Worm (Caenorhabditis elegans) whole organism, mixed stage, embryonic: Measurements from ENCODE around the gene K06H6.4.
A peak's percentile ranks its signal among the peaks of the same experiment; 100 is the strongest.

ENCODE experiments used
- bed-3 ChIP-seq: fragments of 200-800 bp; sonication (Bioruptor generic); optimal IDR thresholded peaks from 3 replicates; lab custom pipeline; 2018; ENCODE audit warnings: mild to moderate bottlenecking, missing genetic modification characterization, moderate library complexity, missing compliant biosample characterization
- ceh-39 ChIP-seq: fragments of 150-350 bp; optimal IDR thresholded peaks from 2 replicates; lab custom pipeline; 2014; ENCODE audit warnings: missing biosample characterization, missing genetic modification characterization
- ceh-43 ChIP-seq: fragments of 200-800 bp; sonication (Bioruptor generic); optimal IDR thresholded peaks from 2 replicates; lab custom pipeline; 2018; ENCODE audit warnings: mild to moderate bottlenecking, missing genetic modification characterization, moderate library complexity, missing compliant biosample characterization
- ceh-83 ChIP-seq: fragments of 200-800 bp; sonication (Bioruptor generic); optimal IDR thresholded peaks from 2 replicates; lab custom pipeline; 2018; ENCODE audit warnings: mild to moderate bottlenecking, missing genetic modification characterization, missing compliant biosample characterization
- ces-1 ChIP-seq: fragments of 150-350 bp; optimal IDR thresholded peaks from 2 replicates; lab custom pipeline; 2014; ENCODE audit warnings: missing biosample characterization, missing genetic modification reagents, missing genetic modification characterization
- cnd-1 ChIP-seq: fragments of 200-800 bp; sonication (Bioruptor generic); optimal IDR thresholded peaks from 2 replicates; lab custom pipeline; 2018; ENCODE audit warnings: mild to moderate bottlenecking, missing genetic modification characterization, missing compliant biosample characterization
- drap-1 ChIP-seq: fragments of 200-800 bp; sonication (Bioruptor generic); optimal IDR thresholded peaks from 3 replicates; lab custom pipeline; 2018; ENCODE audit warnings: mild to moderate bottlenecking, missing genetic modification characterization, missing compliant biosample characterization
- elt-1 ChIP-seq: sonication (generic microtip); optimal IDR thresholded peaks from 2 replicates; lab custom pipeline; 2017; ENCODE audit warnings: missing genetic modification characterization, mild to moderate bottlenecking, missing compliant biosample characterization, antibody characterized with exemption, moderate library complexity, borderline replicate concordance; ENCODE audit not compliant: insufficient read depth
- elt-3 ChIP-seq: fragments of 150-350 bp; optimal IDR thresholded peaks from 2 replicates; lab custom pipeline; 2014; ENCODE audit warnings: missing biosample characterization, missing genetic modification characterization
- flh-1 ChIP-seq: fragments of 200-800 bp; sonication (Bioruptor generic); optimal IDR thresholded peaks from 2 replicates; lab custom pipeline; 2018; ENCODE audit warnings: mild to moderate bottlenecking, missing genetic modification characterization, moderate library complexity, missing compliant biosample characterization
- ham-2 ChIP-seq: fragments of 200-800 bp; sonication (Bioruptor generic); optimal IDR thresholded peaks from 2 replicates; lab custom pipeline; 2018; ENCODE audit warnings: mild to moderate bottlenecking, missing genetic modification characterization, missing compliant biosample characterization
- hlh-1 ChIP-seq: fragments of 150-350 bp; optimal IDR thresholded peaks from 2 replicates; lab custom pipeline; 2014; ENCODE audit warnings: missing biosample characterization, missing genetic modification reagents, missing genetic modification characterization
- lin-13 ChIP-seq: fragments of 150-350 bp; optimal IDR thresholded peaks from 2 replicates; lab custom pipeline; 2014; ENCODE audit warnings: missing biosample characterization, missing genetic modification characterization
- lin-32 ChIP-seq: fragments of 200-800 bp; sonication (Bioruptor generic); optimal IDR thresholded peaks from 2 replicates; lab custom pipeline; 2018; ENCODE audit warnings: mild to moderate bottlenecking, missing genetic modification characterization, missing compliant biosample characterization
- lsy-2 ChIP-seq: fragments of 150-350 bp; optimal IDR thresholded peaks from 2 replicates; lab custom pipeline; 2014; ENCODE audit warnings: missing biosample characterization, missing genetic modification characterization
- mab-5 ChIP-seq: fragments of 150-350 bp; optimal IDR thresholded peaks from 2 replicates; lab custom pipeline; 2014; ENCODE audit warnings: missing biosample characterization, missing genetic modification characterization
- nhr-12 ChIP-seq: fragments of 150-350 bp; optimal IDR thresholded peaks from 2 replicates; lab custom pipeline; 2014; ENCODE audit warnings: missing biosample characterization, missing genetic modification characterization
- nhr-2 ChIP-seq: fragments of 150-350 bp; optimal IDR thresholded peaks from 2 replicates; lab custom pipeline; 2014; ENCODE audit warnings: missing biosample characterization, missing genetic modification characterization
- nhr-237 ChIP-seq: fragments of 150-350 bp; optimal IDR thresholded peaks from 2 replicates; lab custom pipeline; 2014; ENCODE audit warnings: missing biosample characterization, missing genetic modification characterization
- nhr-28 ChIP-seq: fragments of 150-350 bp; optimal IDR thresholded peaks from 2 replicates; lab custom pipeline; 2014; ENCODE audit warnings: missing biosample characterization, missing genetic modification characterization
- nhr-76 ChIP-seq: sonication (generic microtip); optimal IDR thresholded peaks from 2 replicates; lab custom pipeline; 2017; ENCODE audit warnings: missing biosample characterization, missing genetic modification characterization
- pha-4 ChIP-seq: fragments of 150-350 bp; optimal IDR thresholded peaks from 2 replicates; lab custom pipeline; 2018; ENCODE audit warnings: missing biosample characterization, missing genetic modification reagents, missing genetic modification characterization
- sem-2 ChIP-seq: fragments of 200-800 bp; sonication (Bioruptor generic); optimal IDR thresholded peaks from 2 replicates; lab custom pipeline; 2018; ENCODE audit warnings: mild to moderate bottlenecking, missing genetic modification characterization, missing compliant biosample characterization
- snpc-4 ChIP-seq: fragments of 150-350 bp; optimal IDR thresholded peaks from 2 replicates; lab custom pipeline; 2014; ENCODE audit warnings: missing biosample characterization, missing genetic modification characterization
- sptf-1 ChIP-seq: sonication (generic microtip); optimal IDR thresholded peaks from 2 replicates; lab custom pipeline; 2017; ENCODE audit warnings: mild to moderate bottlenecking, missing genetic modification characterization, moderate library complexity, missing compliant biosample characterization
- tbx-8 ChIP-seq: fragments of 200-800 bp; sonication (Bioruptor generic); optimal IDR thresholded peaks from 2 replicates; lab custom pipeline; 2018; ENCODE audit warnings: mild to moderate bottlenecking, missing genetic modification characterization, moderate library complexity, missing compliant biosample characterization
- unc-120 ChIP-seq: sonication (generic microtip); optimal IDR thresholded peaks from 2 replicates; lab custom pipeline; 2017; ENCODE audit warnings: missing genetic modification characterization, missing compliant biosample characterization; ENCODE audit not compliant: poor library complexity, severe bottlenecking
- unc-39 ChIP-seq: fragments of 150-350 bp; optimal IDR thresholded peaks from 2 replicates; lab custom pipeline; 2014; ENCODE audit warnings: missing biosample characterization, missing genetic modification characterization
- unc-62 ChIP-seq: fragments of 150-350 bp; optimal IDR thresholded peaks from 2 replicates; lab custom pipeline; 2014; ENCODE audit warnings: missing biosample characterization, missing genetic modification reagents, missing genetic modification characterization
- zip-8 ChIP-seq: fragments of 150-350 bp; optimal IDR thresholded peaks from 2 replicates; lab custom pipeline; 2014; ENCODE audit warnings: missing biosample characterization, missing genetic modification characterization
- ztf-11 ChIP-seq: fragments of 150-350 bp; optimal IDR thresholded peaks from 2 replicates; lab custom pipeline; 2014; ENCODE audit warnings: missing biosample characterization, missing genetic modification characterization

The K06H6.4 gene

DNA sequence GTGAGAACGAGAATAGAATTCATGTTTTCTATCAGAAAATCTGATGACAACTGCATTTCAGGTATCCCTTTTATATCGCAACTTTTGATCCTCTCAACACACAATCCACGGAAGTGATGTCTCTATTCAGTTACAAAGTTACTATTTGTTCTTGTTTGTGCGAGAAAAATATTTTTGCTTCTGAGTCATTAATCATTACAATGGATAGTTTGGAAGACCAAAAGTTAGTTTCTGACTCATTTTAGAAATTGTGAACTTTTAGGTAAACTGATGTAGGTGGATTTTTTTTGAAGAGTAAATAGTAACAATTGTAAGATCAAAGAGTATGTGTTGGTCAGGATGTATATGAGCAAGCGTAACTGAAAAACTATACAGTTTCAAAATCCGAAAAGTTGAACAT lies 30.6 kb downstream of the K06H6.4 start, which contains the start of gene srlf-36:
Gene srlf-36 (minus strand): TSS at position 101 of the 400 bp plus-strand sequence.
- TF ChIP-seq lsy-2 = no peak
- TF ChIP-seq cnd-1 (tag; lab: Kevin White, UChicago) = no peak
- no peak for TF ChIP-seq unc-62 (GFP tag; lab: Kevin White, UChicago)
- TF ChIP-seq elt-1 (tag; lab: Kevin White, UChicago) = no peak
- no peak for TF ChIP-seq nhr-2
- TF ChIP-seq, all 35 proteins: peak for 0

DNA sequence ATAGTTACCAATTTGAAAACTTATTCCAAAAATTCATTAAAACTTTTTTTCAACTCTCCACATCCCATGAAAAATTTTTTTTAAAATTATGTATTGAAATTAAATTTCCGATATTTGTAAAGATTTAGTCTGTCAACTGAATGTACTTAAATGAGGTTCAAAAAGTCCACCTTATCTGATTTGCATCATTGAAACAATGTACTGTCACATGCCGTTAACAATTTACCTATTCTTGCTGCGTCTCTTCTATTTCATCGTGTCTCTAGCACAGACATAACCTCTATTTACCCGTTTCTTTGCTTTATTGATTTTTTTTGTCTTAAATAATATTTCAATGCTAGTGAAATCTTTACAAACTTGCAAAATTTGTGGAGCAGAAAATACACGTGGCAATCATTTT lies 31.1 kb downstream of the K06H6.4 start, which contains the start of gene nhr-90:
Gene nhr-90 (plus strand): TSS at position 296 of the 400 bp plus-strand sequence.
- TF ChIP-seq bed-3 (no peak), tbx-8 (GFP tag; lab: Kevin White, UChicago) (no peak), unc-120 (tag; lab: Kevin White, UChicago) (no peak), flh-1 (GFP tag; lab: Kevin White, UChicago) (no peak), cnd-1 (tag; lab: Kevin White, UChicago) (no peak)

DNA sequence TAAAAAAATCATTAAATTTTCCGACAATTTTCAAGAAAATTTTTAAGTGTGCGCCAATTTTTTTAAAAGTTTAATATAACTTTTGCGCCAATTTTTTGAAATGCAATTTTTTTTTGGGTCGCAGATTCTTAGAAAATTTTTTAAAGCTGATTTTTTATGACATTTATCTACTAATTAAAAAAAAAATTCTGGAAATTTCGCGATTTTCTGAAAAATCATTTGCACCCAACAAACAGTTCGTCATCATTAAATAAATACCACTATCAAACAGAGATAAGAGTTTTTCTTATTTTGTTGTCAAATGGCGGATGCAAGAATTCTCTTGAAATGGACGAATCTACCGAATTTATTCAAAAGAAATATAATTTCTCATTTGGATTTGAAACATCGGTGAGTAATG lies 36.2 kb downstream of the K06H6.4 start, which contains the start of gene F48G7.13:
Gene F48G7.13 (plus strand): TSS at position 301 of the 400 bp plus-strand sequence.
- TF ChIP-seq ceh-39 (no peak), hlh-1 (tag; lab: Kevin White, UChicago) (no peak), nhr-2 (no peak), elt-1 (tag; lab: Kevin White, UChicago) (no peak), drap-1 (GFP tag; lab: Kevin White, UChicago) (no peak), tbx-8 (GFP tag; lab: Kevin White, UChicago) (no peak), pha-4 (tag; lab: Kevin White, UChicago) (no peak), zip-8 (tag; lab: Kevin White, UChicago) (no peak), elt-3 (no peak), nhr-28 (tag; lab: Kevin White, UChicago) (no peak), ham-2 (GFP tag; lab: Kevin White, UChicago) (no peak), ztf-11 (no peak), lin-32 (GFP tag; lab: Kevin White, UChicago) (no peak), unc-39 (tag; lab: Kevin White, UChicago) (no peak), mab-5 (tag; lab: Kevin White, UChicago) (no peak)
- TF ChIP-seq, all 35 proteins: peak for 0

DNA sequence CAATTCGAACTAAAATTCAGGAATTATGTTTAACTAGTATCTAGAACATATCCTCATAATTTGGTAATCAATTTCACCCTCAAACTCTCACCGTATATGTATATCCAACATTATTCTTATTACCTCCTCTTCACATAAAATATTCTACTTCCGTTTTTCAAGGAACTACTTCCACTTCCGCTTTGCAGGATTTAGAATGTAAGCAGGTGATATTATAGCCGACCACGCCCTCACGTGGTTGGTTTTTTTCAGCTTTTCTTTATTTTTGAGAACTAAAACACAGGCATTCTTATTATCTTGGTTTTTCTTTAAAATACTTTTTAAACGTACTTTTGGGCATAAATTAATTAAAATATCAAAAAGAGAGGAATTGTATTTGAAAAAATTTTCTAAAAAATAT lies 38.8 kb downstream of the K06H6.4 start:
- no peak for TF ChIP-seq pha-4 (tag; lab: Kevin White, UChicago)
- TF ChIP-seq ceh-83 (GFP tag; lab: Kevin White, UChicago) = no peak
- TF ChIP-seq ces-1 (GFP tag; lab: Kevin White, UChicago) = no peak
- TF ChIP-seq zip-8 (tag; lab: Kevin White, UChicago) = no peak
- TF ChIP-seq nhr-237 (tag; lab: Kevin White, UChicago) = no peak
- TF ChIP-seq sptf-1 (tag; lab: Kevin White, UChicago) = no peak
- no peak for TF ChIP-seq drap-1 (GFP tag; lab: Kevin White, UChicago)
- TF ChIP-seq snpc-4 (tag; lab: Kevin White, UChicago) = no peak
- no peak for TF ChIP-seq bed-3
- TF ChIP-seq elt-1 (tag; lab: Kevin White, UChicago) = no peak
- TF ChIP-seq ceh-43 (GFP tag; lab: Kevin White, UChicago) = no peak
- no peak for TF ChIP-seq nhr-76 (tag; lab: Kevin White, UChicago)
- no peak for TF ChIP-seq ham-2 (GFP tag; lab: Kevin White, UChicago)
- TF ChIP-seq unc-120 (tag; lab: Kevin White, UChicago) = no peak
- TF ChIP-seq lin-13 (tag; lab: Kevin White, UChicago) = no peak

DNA sequence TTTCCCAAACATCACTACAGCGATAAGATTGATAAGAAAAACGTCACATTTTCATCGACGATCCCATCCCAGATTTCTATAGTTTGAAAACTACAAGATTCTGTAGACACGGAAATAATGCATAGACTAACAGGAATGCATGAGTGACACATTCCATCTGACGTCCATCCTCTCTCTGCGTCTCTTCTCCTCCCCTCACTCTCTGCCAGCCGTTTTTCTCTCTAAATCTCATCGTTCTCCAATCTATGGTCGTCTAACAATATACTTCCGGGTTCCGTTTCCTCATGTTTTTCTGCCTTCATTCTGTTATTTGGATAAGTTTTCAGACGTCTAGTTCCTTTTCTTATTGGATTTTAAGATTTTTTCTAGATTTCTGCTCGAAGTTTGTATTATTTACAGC lies 40.0 kb downstream of the K06H6.4 start, which contains the start of gene F48G7.4:
Gene F48G7.4 (plus strand): TSS at position 400 of the 400 bp plus-strand sequence.
- TF ChIP-seq unc-62 (GFP tag; lab: Kevin White, UChicago) (peak; percentile 86), ceh-39 (no peak), cnd-1 (tag; lab: Kevin White, UChicago) (no peak)

DNA sequence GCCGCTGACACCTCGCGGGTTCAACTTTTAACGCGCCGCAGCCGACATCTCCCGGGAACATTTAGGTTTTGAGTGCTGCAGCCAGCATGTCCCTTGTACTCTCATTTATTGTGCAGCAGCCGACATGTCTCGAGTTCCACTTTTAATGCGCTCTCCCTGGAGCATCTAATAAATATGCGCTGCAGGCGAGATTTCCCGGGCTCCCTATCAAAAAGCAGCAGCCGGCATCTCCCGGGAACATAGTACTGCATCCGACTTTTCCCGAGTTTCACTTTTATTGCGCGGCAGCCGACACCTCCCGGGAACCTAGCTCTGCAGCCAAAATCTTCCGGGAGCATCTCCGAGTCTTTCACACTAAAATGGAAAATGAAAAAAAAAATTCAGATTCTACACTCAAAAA lies 41.9 kb downstream of the K06H6.4 start:
- TF ChIP-seq ceh-39 (no peak), ces-1 (GFP tag; lab: Kevin White, UChicago) (no peak), elt-1 (tag; lab: Kevin White, UChicago) (no peak), lin-13 (tag; lab: Kevin White, UChicago) (no peak), mab-5 (tag; lab: Kevin White, UChicago) (no peak), sptf-1 (tag; lab: Kevin White, UChicago) (no peak), zip-8 (tag; lab: Kevin White, UChicago) (no peak), lin-32 (GFP tag; lab: Kevin White, UChicago) (no peak), nhr-28 (tag; lab: Kevin White, UChicago) (no peak), sem-2 (GFP tag; lab: Kevin White, UChicago) (no peak), nhr-12 (tag; lab: Kevin White, UChicago) (no peak), ceh-83 (GFP tag; lab: Kevin White, UChicago) (no peak), ceh-43 (GFP tag; lab: Kevin White, UChicago) (no peak)
